Fruit fly (Drosophila melanogaster): ENCODE measurements around the gene nocte.

nocte gene

dm6 chrX:10472614-10473248 lies 1.7 kb downstream of the nocte start (continued):
- TF ChIP-seq CG18764 (GFP tag; optimal IDR thresholded peaks at IDR 0.05) (no peak), ara (GFP tag; IDR thresholded peaks at IDR 0.05) (no peak), CG15601 (tag; optimal IDR thresholded peaks at IDR 0.05) (no peak), dmrt99B (tag; optimal IDR thresholded peaks at IDR 0.05) (no peak), pita (GFP tag; optimal IDR thresholded peaks at IDR 0.05) (no peak), mam (GFP tag; optimal IDR thresholded peaks at IDR 0.05) (no peak), CG31224 (GFP tag; IDR thresholded peaks at IDR 0.05) (no peak), gsb-n (tag; optimal IDR thresholded peaks at IDR 0.05) (peak; percentile 32), vfl (GFP tag; optimal IDR thresholded peaks at IDR 0.05) (no peak), HLH54F (GFP tag; optimal IDR thresholded peaks at IDR 0.05) (peak; percentile 3), CG31388 (GFP tag; optimal IDR thresholded peaks at IDR 0.05) (no peak), CG1529 (GFP tag; optimal IDR thresholded peaks at IDR 0.05) (no peak), gfzf (GFP tag; optimal IDR thresholded peaks at IDR 0.05) (no peak), CG17802 (tag; optimal IDR thresholded peaks at IDR 0.05) (no peak), Dref (GFP tag; IDR thresholded peaks at IDR 0.05) (no peak), Hsf (GFP tag; optimal IDR thresholded peaks at IDR 0.05) (no peak), CG15011 (GFP tag; optimal IDR thresholded peaks at IDR 0.05) (no peak), CG18476 (GFP tag; optimal IDR thresholded peaks at IDR 0.05) (no peak), CG10147 (GFP tag; optimal IDR thresholded peaks at IDR 0.05) (no peak), CG8089 (GFP tag; optimal IDR thresholded peaks at IDR 0.05) (no peak), abd-A (tag; optimal IDR thresholded peaks at IDR 0.05) (no peak), CG6254 (GFP tag; optimal IDR thresholded peaks at IDR 0.05) (no peak), Sry-β (GFP tag; optimal IDR thresholded peaks at IDR 0.05) (no peak), slou (GFP tag; optimal IDR thresholded peaks at IDR 0.05) (no peak), CG17328 (GFP tag; IDR thresholded peaks at IDR 0.05) (no peak), sens (GFP tag) (peak; percentile 51), wek (GFP tag; optimal IDR thresholded peaks at IDR 0.05) (no peak), Max (GFP tag; optimal IDR thresholded peaks at IDR 0.05) (no peak), cg (GFP tag; optimal IDR thresholded peaks at IDR 0.05) (peak; percentile 91), sug (tag; optimal IDR thresholded peaks at IDR 0.05) (peak; percentile 41), CG8478 (optimal IDR thresholded peaks at IDR 0.05) (peak; percentile 87), Ets97D (GFP tag; optimal IDR thresholded peaks at IDR 0.05) (no peak), CG18599 (GFP tag; optimal IDR thresholded peaks at IDR 0.05) (no peak), CG4617 (GFP tag; optimal IDR thresholded peaks at IDR 0.05; ENCODE audit: borderline replicate concordance) (peak; percentile 16), scrt (GFP tag; optimal IDR thresholded peaks at IDR 0.05) (no peak), maf-S (GFP tag; optimal IDR thresholded peaks at IDR 0.05) (no peak), CG10267 (tag; optimal IDR thresholded peaks at IDR 0.05) (no peak), Fer2 (tag; optimal IDR thresholded peaks at IDR 0.05) (no peak), MBD-R2 (GFP tag; IDR thresholded peaks at IDR 0.05) (peak; percentile 52; the same call in 1 of the 2 replicates), amos (GFP tag; IDR thresholded peaks at IDR 0.05; ENCODE audit: partially characterized antibody) (peak; percentile 24; the same call in 1 of the 2 replicates), CG8388 (GFP tag; optimal IDR thresholded peaks at IDR 0.05) (no peak), stc (GFP tag; IDR thresholded peaks at IDR 0.05) (peak; percentile 14; the same call in 1 of the 2 replicates), CG15479 (GFP tag; optimal IDR thresholded peaks at IDR 0.05) (peak; percentile 72), Dbx (GFP tag; IDR thresholded peaks at IDR 0.05) (no peak), CG31441 (GFP tag; IDR thresholded peaks at IDR 0.05) (no peak), CHES-1-like (GFP tag; optimal IDR thresholded peaks at IDR 0.05) (peak; percentile 45), CG14050 (GFP tag; IDR thresholded peaks at IDR 0.05) (no peak), tap (tag; optimal IDR thresholded peaks at IDR 0.05) (no peak), CG12299 (tag; optimal IDR thresholded peaks at IDR 0.05) (no peak), insv (GFP tag; optimal IDR thresholded peaks at IDR 0.05) (no peak), Kr (GFP tag; optimal IDR thresholded peaks at IDR 0.05) (no peak)
